Comparison of ENCODE assay signal across 4 worm cellular contexts in genomic region chrIII:5153137-5153536, ce11.
TF ChIP-seq lines count a peak whose summit lies in the region.

rbm-42 (minus strand) TSS chrIII:5153229.
grwd-1 (plus strand) TSS chrIII:5153464.

TF ChIP-seq in whole organism, L2 larva, 48 proteins besides CTCF, POLR2A, EP300 and RAD21:
- TF ChIP-seq elt-1 (tag; optimal IDR thresholded peaks at IDR 0.05; lab: Kevin White, UChicago) (no peak), C34F6.9 (tag; optimal IDR thresholded peaks at IDR 0.05; lab: Kevin White, UChicago) (peak; percentile 64), nhr-11 (tag; optimal IDR thresholded peaks at IDR 0.05; lab: Kevin White, UChicago) (no peak), crh-2 (tag; optimal IDR thresholded peaks at IDR 0.05; lab: Kevin White, UChicago) (peak; percentile 21), mdl-1 (tag; optimal IDR thresholded peaks at IDR 0.05; lab: Kevin White, UChicago) (no peak), lsy-2 (tag; optimal IDR thresholded peaks at IDR 0.05; lab: Kevin White, UChicago) (peak in 1 of 2 experiments; percentile 54), ceh-16 (tag; optimal IDR thresholded peaks at IDR 0.05; lab: Kevin White, UChicago) (no peak), unc-55 (GFP tag; optimal IDR thresholded peaks at IDR 0.05; lab: Kevin White, UChicago) (peak; percentile 80), unc-39 (tag; optimal IDR thresholded peaks at IDR 0.05; lab: Kevin White, UChicago) (no peak)

TF ChIP-seq in whole organism, L4 larva, 104 proteins besides CTCF, POLR2A, EP300 and RAD21 (continues in another document):
- TF ChIP-seq aha-1 (tag; lab: Kevin White, UChicago) (no peak), ceh-82 (tag; optimal IDR thresholded peaks at IDR 0.05; lab: Kevin White, UChicago) (no peak), lsy-2 (tag; optimal IDR thresholded peaks at IDR 0.05; lab: Kevin White, UChicago) (peak in 1 of 2 experiments; percentile 62), daf-12 (tag; optimal IDR thresholded peaks at IDR 0.05; lab: Kevin White, UChicago) (no peak), unc-130 (GFP tag; optimal IDR thresholded peaks at IDR 0.05; lab: Kevin White, UChicago) (no peak), dpl-1 (GFP tag; optimal IDR thresholded peaks at IDR 0.05; lab: Kevin White, UChicago) (peak; percentile 30), mes-2 (tag; optimal IDR thresholded peaks at IDR 0.05; lab: Kevin White, UChicago; ENCODE audit: poor library complexity, severe bottlenecking) (peak; percentile 49), nhr-102 (tag; optimal IDR thresholded peaks at IDR 0.05; lab: Kevin White, UChicago) (no peak), daf-19 (GFP tag; conservative IDR thresholded peaks at IDR 0.05; lab: Robert Waterston, UW) (no peak), lin-38 (GFP tag; IDR thresholded peaks at IDR 0.05; lab: Robert Waterston, UW) (peak; percentile 37; the same call in 1 of the 2 replicates), madf-9 (GFP tag; conservative IDR thresholded peaks at IDR 0.05; lab: Robert Waterston, UW) (no peak), ZK546.5 (tag; optimal IDR thresholded peaks at IDR 0.05; lab: Kevin White, UChicago) (no peak), daf-16 (GFP tag; optimal IDR thresholded peaks at IDR 0.05; lab: Kevin White, UChicago) (no peak), daf-16 (tag; optimal IDR thresholded peaks at IDR 0.05; lab: Kevin White, UChicago) (peak; percentile 13), dmd-6 (GFP tag; IDR thresholded peaks at IDR 0.05; lab: Robert Waterston, UW) (no peak), dve-1 (tag; optimal IDR thresholded peaks at IDR 0.05; lab: Kevin White, UChicago; ENCODE audit: insufficient read depth) (peak; percentile 26), ceh-44 (GFP tag; IDR thresholded peaks at IDR 0.05; lab: Robert Waterston, UW) (no peak), F10B5.3 (tag; optimal IDR thresholded peaks at IDR 0.05; lab: Kevin White, UChicago) (no peak), nhr-48 (tag; optimal IDR thresholded peaks at IDR 0.05; lab: Kevin White, UChicago) (no peak), hlh-30 (tag; optimal IDR thresholded peaks at IDR 0.05; lab: Kevin White, UChicago; ENCODE audit: insufficient read depth) (peak; percentile 6), F26F4.8 (GFP tag; conservative IDR thresholded peaks at IDR 0.05; lab: Robert Waterston, UW) (no peak), ama-1 (optimal IDR thresholded peaks at IDR 0.05; lab: Kevin White, UChicago) (no peak), vab-7 (GFP tag; IDR thresholded peaks at IDR 0.05; lab: Robert Waterston, UW) (no peak), mep-1 (tag; optimal IDR thresholded peaks at IDR 0.05; lab: Kevin White, UChicago) (peak; percentile 29), ctbp-1 (GFP tag; IDR thresholded peaks at IDR 0.05; lab: Robert Waterston, UW) (no peak), daf-8 (GFP tag; IDR thresholded peaks at IDR 0.05; lab: Robert Waterston, UW) (no peak), ceh-62 (tag; optimal IDR thresholded peaks at IDR 0.05; lab: Kevin White, UChicago) (no peak), nhr-25 (tag; optimal IDR thresholded peaks at IDR 0.05; lab: Kevin White, UChicago; ENCODE audit: borderline replicate concordance, insufficient read depth) (no peak)

TF ChIP-seq in whole organism, late embryonic, 69 proteins besides CTCF, POLR2A, EP300 and RAD21:
- no peak for TF ChIP-seq pqm-1 (tag; optimal IDR thresholded peaks at IDR 0.05; lab: Kevin White, UChicago)
- peak; percentile 11 for TF ChIP-seq ceh-31 (tag; optimal IDR thresholded peaks at IDR 0.05; lab: Kevin White, UChicago)
- no peak for TF ChIP-seq rnt-1 (tag; optimal IDR thresholded peaks at IDR 0.05; lab: Kevin White, UChicago)
- TF ChIP-seq madf-2 (tag; optimal IDR thresholded peaks at IDR 0.05; lab: Kevin White, UChicago), result no peak
- TF ChIP-seq elt-2 (tag; optimal IDR thresholded peaks at IDR 0.05; lab: Kevin White, UChicago), result peak; percentile 13

TF ChIP-seq in whole organism, mixed stage, embryonic, 35 proteins besides CTCF, POLR2A, EP300 and RAD21:
- TF ChIP-seq elt-3 (tag; optimal IDR thresholded peaks at IDR 0.05; lab: Kevin White, UChicago) (no peak), hlh-1 (tag; optimal IDR thresholded peaks at IDR 0.05; lab: Kevin White, UChicago) (no peak), nhr-76 (tag; optimal IDR thresholded peaks at IDR 0.05; lab: Kevin White, UChicago) (no peak), lsy-2 (tag; optimal IDR thresholded peaks at IDR 0.05; lab: Kevin White, UChicago) (peak; percentile 49), unc-39 (tag; optimal IDR thresholded peaks at IDR 0.05; lab: Kevin White, UChicago) (no peak), unc-120 (tag; optimal IDR thresholded peaks at IDR 0.05; lab: Kevin White, UChicago; ENCODE audit: poor library complexity, severe bottlenecking) (no peak), sptf-1 (tag; optimal IDR thresholded peaks at IDR 0.05; lab: Kevin White, UChicago) (peak; percentile 44), ztf-11 (tag; optimal IDR thresholded peaks at IDR 0.05; lab: Kevin White, UChicago) (no peak)
